Worm (Caenorhabditis elegans) whole organism, midembryonic: ENCODE data around the gene nhr-178.

Experiments
- T22C8.4 ChIP-seq: fragments of 200-800 bp; sonication (Bioruptor generic); IDR thresholded peaks from 2 replicates; pipeline ENCODE4 v1.3.6; 2022; ENCODE audit warnings: missing genetic modification characterization, missing compliant biosample characterization
- cog-1 ChIP-seq: sonication (generic microtip); optimal IDR thresholded peaks from 2 replicates; lab custom pipeline; 2016; ENCODE audit warnings: missing genetic modification characterization, missing compliant biosample characterization
- flt-1 ChIP-seq: fragments of 200-800 bp; sonication (Bioruptor generic); IDR thresholded peaks from 2 replicates; pipeline ENCODE4 v1.3.6; 2022; ENCODE audit warnings: missing genetic modification characterization, missing compliant biosample characterization
- klf-2 ChIP-seq: fragments of 200-800 bp; sonication (Bioruptor generic); conservative IDR thresholded peaks from 2 replicates; pipeline ENCODE4 v1.3.6; 2022; ENCODE audit warnings: missing genetic modification reagents, missing genetic modification characterization, missing compliant biosample characterization
- med-1 ChIP-seq: sonication (generic microtip); optimal IDR thresholded peaks from 2 replicates; lab custom pipeline; 2017; ENCODE audit warnings: missing genetic modification characterization, mild to moderate bottlenecking, missing compliant biosample characterization, antibody characterized with exemption, missing genetic modification reagents; ENCODE audit not compliant: insufficient read depth
- ref-1 ChIP-seq: fragments of 200-800 bp; sonication (Bioruptor generic); conservative IDR thresholded peaks from 2 replicates; pipeline ENCODE4 v1.3.6; 2022; ENCODE audit warnings: missing genetic modification reagents, missing genetic modification characterization, missing compliant biosample characterization
- tab-1 ChIP-seq: fragments of 200-800 bp; sonication (Bioruptor generic); IDR thresholded peaks from 2 replicates; pipeline ENCODE4 v1.3.6; 2022; ENCODE audit warnings: missing genetic modification characterization, missing compliant biosample characterization
- ztf-23 ChIP-seq: fragments of 200-800 bp; sonication (Bioruptor generic); IDR thresholded peaks from 2 replicates; pipeline ENCODE4 v1.3.6; 2022; ENCODE audit warnings: missing genetic modification reagents, missing genetic modification characterization, missing compliant biosample characterization
- ztf-29 ChIP-seq: fragments of 200-800 bp; sonication (Bioruptor generic); IDR thresholded peaks from 2 replicates; pipeline ENCODE4 v1.3.6; 2022; ENCODE audit warnings: missing genetic modification reagents, missing genetic modification characterization, missing compliant biosample characterization

ce11 chrV:1583242-1583641 lies 24.5 kb downstream of the nhr-178 start:
- TF ChIP-seq ref-1 (GFP tag; lab: Robert Waterston, UW) (no peak), ztf-23 (0 out of 2 replicates have a peak, but pooled peaks have one; percentile 22), flt-1 (GFP tag; lab: Robert Waterston, UW) (no peak), T22C8.4 (GFP tag; lab: Robert Waterston, UW) (no peak), cog-1 (no peak), tab-1 (GFP tag; lab: Robert Waterston, UW) (no peak), klf-2 (no peak), ztf-29 (GFP tag; lab: Robert Waterston, UW) (no peak), med-1 (GFP tag; lab: Kevin White, UChicago) (no peak)
